Fruit fly (Drosophila melanogaster) whole organism, embryonic: ENCODE results near the gene Taf11.

Source experiments
- Abd-B ChIP-seq: fragments of 200-800 bp; sonication (Bioruptor generic); optimal IDR thresholded peaks from 2 replicates; lab custom pipeline; 2018; ENCODE audit warnings: missing biosample characterization, mild to moderate bottlenecking, missing genetic modification characterization, moderate library complexity
- Atf3 ChIP-seq: fragments of 200-800 bp; sonication (Bioruptor generic); optimal IDR thresholded peaks from 3 replicates; lab custom pipeline; 2016; ENCODE audit warnings: missing biosample characterization, missing genetic modification characterization
- CG10321 ChIP-seq: fragments of 200-800 bp; sonication (Bioruptor generic); IDR thresholded peaks from 2 replicates; pipeline ENCODE4 v1.3.6; 2022; ENCODE audit warnings: missing biosample characterization, missing genetic modification characterization
- CG14860 ChIP-seq: fragments of 200-800 bp; sonication (Bioruptor generic); IDR thresholded peaks from 3 replicates; pipeline ENCODE4 v1.3.6; 2022; ENCODE audit warnings: missing biosample characterization, missing genetic modification characterization; ENCODE audit not compliant: partially characterized antibody
- CG1603 ChIP-seq: fragments of 200-800 bp; sonication (Bioruptor generic); optimal IDR thresholded peaks from 2 replicates; lab custom pipeline; 2019; ENCODE audit warnings: missing biosample characterization, mild to moderate bottlenecking, missing genetic modification characterization, moderate library complexity
- CG1647 ChIP-seq: fragments of 200-800 bp; sonication (Bioruptor generic); optimal IDR thresholded peaks from 3 replicates; lab custom pipeline; 2016; ENCODE audit warnings: missing biosample characterization, missing genetic modification characterization
- CG16779 ChIP-seq: fragments of 200-800 bp; sonication (Bioruptor generic); IDR thresholded peaks from 2 replicates; pipeline ENCODE4 v1.3.6; 2022; ENCODE audit warnings: missing biosample characterization, missing genetic modification characterization
- CG1792 ChIP-seq: fragments of 200-800 bp; sonication (Bioruptor generic); optimal IDR thresholded peaks from 2 replicates; lab custom pipeline; 2016; ENCODE audit warnings: missing biosample characterization, missing genetic modification characterization
- CG18764 ChIP-seq: fragments of 200-800 bp; sonication (Bioruptor generic); optimal IDR thresholded peaks from 3 replicates; lab custom pipeline; 2016; ENCODE audit warnings: missing biosample characterization, missing genetic modification characterization
- CG2875 ChIP-seq: fragments of 200-800 bp; sonication (Bioruptor generic); optimal IDR thresholded peaks from 2 replicates; lab custom pipeline; 2017; ENCODE audit warnings: missing biosample characterization, mild to moderate bottlenecking, missing genetic modification characterization, missing genetic modification reagents
- CG30403 ChIP-seq: fragments of 200-800 bp; sonication (Bioruptor generic); optimal IDR thresholded peaks from 3 replicates; lab custom pipeline; 2016; ENCODE audit warnings: missing biosample characterization, missing genetic modification characterization
- CG31224 ChIP-seq: fragments of 200-800 bp; sonication (Bioruptor generic); IDR thresholded peaks from 2 replicates; pipeline ENCODE4 v1.3.6; 2022; ENCODE audit warnings: missing biosample characterization, missing genetic modification characterization
- CG34376 ChIP-seq: fragments of 200-800 bp; sonication (Bioruptor generic); optimal IDR thresholded peaks from 2 replicates; lab custom pipeline; 2018; ENCODE audit warnings: missing biosample characterization, mild to moderate bottlenecking, missing genetic modification characterization
- CG3838 ChIP-seq: fragments of 200-800 bp; sonication (Bioruptor generic); optimal IDR thresholded peaks from 3 replicates; lab custom pipeline; 2016; ENCODE audit warnings: missing biosample characterization, missing genetic modification characterization
- CG5245 ChIP-seq: fragments of 200-800 bp; sonication (Bioruptor generic); optimal IDR thresholded peaks from 3 replicates; lab custom pipeline; 2016; ENCODE audit warnings: missing biosample characterization, missing genetic modification characterization
- CG7357 ChIP-seq: fragments of 200-800 bp; sonication (Bioruptor generic); IDR thresholded peaks from 3 replicates; pipeline ENCODE4 v1.3.6; 2022; ENCODE audit warnings: missing biosample characterization, missing genetic modification characterization
- CG7786 ChIP-seq: fragments of 200-800 bp; sonication (Bioruptor generic); optimal IDR thresholded peaks from 2 replicates; lab custom pipeline; 2016; ENCODE audit warnings: missing biosample characterization, missing genetic modification characterization
- CG8388 ChIP-seq: fragments of 200-800 bp; sonication (Bioruptor generic); optimal IDR thresholded peaks from 2 replicates; lab custom pipeline; 2019; ENCODE audit warnings: missing biosample characterization, mild to moderate bottlenecking, missing genetic modification characterization, moderate library complexity
- CG8765 ChIP-seq: fragments of 200-800 bp; sonication (Bioruptor generic); IDR thresholded peaks from 2 replicates; pipeline ENCODE4 v1.3.6; 2022; ENCODE audit warnings: missing biosample characterization, missing genetic modification characterization
- CG9797 ChIP-seq: fragments of 200-800 bp; sonication (Bioruptor generic); optimal IDR thresholded peaks from 3 replicates; lab custom pipeline; 2018; ENCODE audit warnings: missing biosample characterization, mild to moderate bottlenecking, missing genetic modification characterization
- CrebB ChIP-seq: fragments of 200-800 bp; sonication (Bioruptor generic); optimal IDR thresholded peaks from 3 replicates; lab custom pipeline; 2018; ENCODE audit warnings: missing biosample characterization, mild to moderate bottlenecking, missing genetic modification characterization
- Dbx ChIP-seq: fragments of 200-800 bp; sonication (Bioruptor generic); IDR thresholded peaks from 3 replicates; pipeline ENCODE4 v1.3.6; 2022; ENCODE audit warnings: missing biosample characterization, missing genetic modification characterization
- Dek ChIP-seq: fragments of 200-800 bp; sonication (Bioruptor generic); optimal IDR thresholded peaks from 3 replicates; lab custom pipeline; 2019; ENCODE audit warnings: missing biosample characterization, mild to moderate bottlenecking, missing genetic modification characterization, moderate library complexity
- E2f2 ChIP-seq: fragments of 200-800 bp; sonication (Bioruptor generic); IDR thresholded peaks from 2 replicates; pipeline ENCODE4 v1.3.6; 2022; ENCODE audit warnings: missing biosample characterization, missing genetic modification characterization
- Gsc ChIP-seq: fragments of 200-800 bp; sonication (Bioruptor generic); IDR thresholded peaks from 2 replicates; pipeline ENCODE4 v1.3.6; 2022; ENCODE audit warnings: missing biosample characterization, missing genetic modification characterization
- Hand ChIP-seq: fragments of 200-800 bp; sonication (Bioruptor generic); optimal IDR thresholded peaks from 2 replicates; lab custom pipeline; 2017; ENCODE audit warnings: mild to moderate bottlenecking, missing biosample characterization, missing genetic modification reagents, missing genetic modification characterization
- Lpt ChIP-seq: fragments of >200 bp; optimal IDR thresholded peaks from 2 replicates; lab custom pipeline; 2018; ENCODE audit warnings: missing biosample characterization, missing genetic modification characterization
- Opbp ChIP-seq: fragments of 200-800 bp; sonication (Bioruptor generic); IDR thresholded peaks from 3 replicates; pipeline ENCODE4 v1.3.6; 2022; ENCODE audit warnings: missing biosample characterization, missing genetic modification characterization; ENCODE audit not compliant: partially characterized antibody
- Sox102F ChIP-seq: fragments of 200-800 bp; sonication (Bioruptor generic); optimal IDR thresholded peaks from 2 replicates; lab custom pipeline; 2018; ENCODE audit warnings: missing biosample characterization, mild to moderate bottlenecking, missing genetic modification characterization, moderate library complexity
- abd-A ChIP-seq: fragments of 200-800 bp; sonication (Bioruptor generic); optimal IDR thresholded peaks from 3 replicates; lab custom pipeline; 2019; ENCODE audit warnings: missing biosample characterization, mild to moderate bottlenecking, missing genetic modification characterization, moderate library complexity
- ara ChIP-seq: fragments of 200-800 bp; sonication (Bioruptor generic); IDR thresholded peaks from 2 replicates; pipeline ENCODE4 v1.3.6; 2022; ENCODE audit warnings: missing biosample characterization, missing genetic modification characterization
- ash1 ChIP-seq: fragments of 200-800 bp; sonication (Bioruptor generic); optimal IDR thresholded peaks from 2 replicates; lab custom pipeline; 2018; ENCODE audit warnings: missing biosample characterization, mild to moderate bottlenecking, missing genetic modification characterization
- bab2 ChIP-seq: fragments of 200-800 bp; sonication (Bioruptor generic); optimal IDR thresholded peaks from 2 replicates; lab custom pipeline; 2016; ENCODE audit warnings: missing biosample characterization, missing genetic modification characterization
- corto ChIP-seq: fragments of 200-800 bp; sonication (Bioruptor generic); optimal IDR thresholded peaks from 2 replicates; lab custom pipeline; 2016; ENCODE audit warnings: missing biosample characterization, mild to moderate bottlenecking, missing genetic modification characterization, moderate library complexity
- croc ChIP-seq: fragments of 200-800 bp; sonication (Bioruptor generic); conservative IDR thresholded peaks from 3 replicates; pipeline ENCODE4 v1.3.6; 2022; ENCODE audit warnings: missing biosample characterization, missing genetic modification characterization
- dpn ChIP-seq, 2 experiments: fragments of 200-800 bp; sonication (Bioruptor generic); optimal IDR thresholded peaks; 3 replicates each; lab custom pipeline; 2016; ENCODE audit warnings: missing biosample characterization in 2 of 2, missing genetic modification characterization in 2 of 2
- eve ChIP-seq, 2 experiments: fragments of >200 bp; optimal IDR thresholded peaks; 2 replicates each; lab custom pipeline; 2017; ENCODE audit warnings: missing biosample characterization in 2 of 2, missing genetic modification characterization in 2 of 2
- gro ChIP-seq: fragments of 200-800 bp; sonication (Bioruptor generic); optimal IDR thresholded peaks from 2 replicates; lab custom pipeline; 2016; ENCODE audit warnings: missing biosample characterization, missing genetic modification characterization
- hbn ChIP-seq: fragments of 200-800 bp; sonication (Bioruptor generic); IDR thresholded peaks from 2 replicates; pipeline ENCODE4 v1.3.6; 2022; ENCODE audit warnings: missing biosample characterization, missing genetic modification characterization; ENCODE audit not compliant: partially characterized antibody
- insv ChIP-seq, 2 experiments: fragments of 200-800 bp; sonication (Bioruptor generic); optimal IDR thresholded peaks; 3 replicates each; lab custom pipeline; 2016 to 2018; ENCODE audit warnings: missing biosample characterization in 2 of 2, missing genetic modification characterization in 2 of 2
- knrl ChIP-seq: fragments of 200-800 bp; sonication (Bioruptor generic); IDR thresholded peaks from 3 replicates; pipeline ENCODE4 v1.3.6; 2022; ENCODE audit warnings: missing biosample characterization, missing genetic modification characterization; ENCODE audit not compliant: partially characterized antibody
- lola ChIP-seq, 3 experiments: fragments of >200 bp in 2 of 3; fragments of 200-800 bp in 1 of 3; sonication (Bioruptor generic) in 1 of 3; optimal IDR thresholded peaks; 2 replicates each; lab custom pipeline; 2017 to 2019; ENCODE audit warnings: missing biosample characterization in 3 of 3, missing genetic modification characterization in 3 of 3, mild to moderate bottlenecking in 1 of 3, moderate library complexity in 1 of 3
- maf-S ChIP-seq: fragments of 200-800 bp; sonication (Bioruptor generic); optimal IDR thresholded peaks from 2 replicates; lab custom pipeline; 2016; ENCODE audit warnings: missing biosample characterization, missing genetic modification characterization
- psq ChIP-seq: fragments of 200-800 bp; sonication (Bioruptor generic); optimal IDR thresholded peaks from 2 replicates; lab custom pipeline; 2017; ENCODE audit warnings: missing biosample characterization, missing genetic modification characterization
- row ChIP-seq: fragments of 200-800 bp; sonication (Bioruptor generic); IDR thresholded peaks from 3 replicates; pipeline ENCODE4 v1.3.6; 2022; ENCODE audit warnings: missing biosample characterization, missing genetic modification characterization
- sisA ChIP-seq: fragments of 200-800 bp; sonication (Bioruptor generic); IDR thresholded peaks from 2 replicates; pipeline ENCODE4 v1.3.6; 2022; ENCODE audit warnings: missing biosample characterization, missing genetic modification characterization
- ssp ChIP-seq: fragments of 200-800 bp; sonication (Bioruptor generic); IDR thresholded peaks from 2 replicates; pipeline ENCODE4 v1.3.6; 2022; ENCODE audit warnings: missing biosample characterization, missing genetic modification characterization
- stwl ChIP-seq: fragments of 200-800 bp; sonication (Bioruptor generic); optimal IDR thresholded peaks from 3 replicates; lab custom pipeline; 2018; ENCODE audit warnings: missing biosample characterization, mild to moderate bottlenecking, missing genetic modification characterization, moderate library complexity
- usp ChIP-seq: fragments of >200 bp; optimal IDR thresholded peaks from 2 replicates; lab custom pipeline; 2017; ENCODE audit warnings: missing biosample characterization, missing genetic modification characterization
- vfl ChIP-seq: fragments of 200-800 bp; sonication (Bioruptor generic); optimal IDR thresholded peaks from 2 replicates; lab custom pipeline; 2016; ENCODE audit warnings: missing biosample characterization, missing genetic modification characterization
- wdn ChIP-seq: fragments of 200-800 bp; sonication (Bioruptor generic); IDR thresholded peaks from 2 replicates; pipeline ENCODE4 v1.3.6; 2022; ENCODE audit warnings: missing biosample characterization, missing genetic modification characterization

Taf11 gene

dm6 chr2L:9774980-9775628 lies 12.0 kb upstream of the Taf11 start, which contains the start of the genes ppk11 and ppk16 (continued):
- no peak for TF ChIP-seq abd-A (tag; lab: Kevin White, UChicago)
- TF ChIP-seq CG18764 (GFP tag; lab: Kevin White, UChicago) = peak; percentile 48
- TF ChIP-seq CG2875 (GFP tag; lab: Kevin White, UChicago) = peak; percentile 47
- no peak for TF ChIP-seq ssp (GFP tag; lab: Robert Waterston, UW)
- TF ChIP-seq CG31224 (GFP tag; lab: Robert Waterston, UW) = 0 out of 2 replicates have a peak, but pooled peaks have one; percentile 5
- TF ChIP-seq hbn = no peak
- TF ChIP-seq CG1647 (GFP tag; lab: Kevin White, UChicago) = no peak
- TF ChIP-seq CG14860 (GFP tag; lab: Robert Waterston, UW) = no peak
- no peak for TF ChIP-seq Atf3 (GFP tag; lab: Kevin White, UChicago)
- TF ChIP-seq CG9797 (GFP tag; lab: Kevin White, UChicago) = no peak
- TF ChIP-seq CG34376 (GFP tag; lab: Kevin White, UChicago) = no peak
- no peak for TF ChIP-seq corto (GFP tag; lab: Kevin White, UChicago)
- TF ChIP-seq E2f2 = 0 out of 2 replicates have a peak, but pooled peaks have one; percentile 20
- TF ChIP-seq row (GFP tag; lab: Robert Waterston, UW) = no peak
- no peak for TF ChIP-seq usp
- TF ChIP-seq maf-S = peak; percentile 2
- TF ChIP-seq eve (GFP tag; optimal IDR thresholded peaks at IDR 0.05; lab: Kevin White, UChicago) = no peak
- TF ChIP-seq CG30403 (GFP tag; lab: Kevin White, UChicago) = no peak
- TF ChIP-seq CG5245 = peak; percentile 24
- TF ChIP-seq CG10321 (GFP tag; lab: Robert Waterston, UW) = no peak
- no peak for TF ChIP-seq CG7786 (GFP tag; lab: Kevin White, UChicago)
- peak; percentile 63 for TF ChIP-seq bab2
- TF ChIP-seq CG1603 (tag; lab: Kevin White, UChicago) = no peak
- TF ChIP-seq Dek = no peak
- TF ChIP-seq stwl (tag; lab: Kevin White, UChicago) = no peak
- TF ChIP-seq Gsc (GFP tag; lab: Robert Waterston, UW) = no peak
- peak; percentile 37 for TF ChIP-seq CG1792 (GFP tag; lab: Kevin White, UChicago)
- TF ChIP-seq psq (GFP tag; lab: Kevin White, UChicago) = no peak
- no peak for TF ChIP-seq CG3838 (GFP tag; lab: Kevin White, UChicago)
- no peak for TF ChIP-seq Dbx (GFP tag; lab: Robert Waterston, UW)
- no peak for TF ChIP-seq knrl (GFP tag; lab: Robert Waterston, UW)
- no peak for TF ChIP-seq Abd-B (GFP tag; lab: Kevin White, UChicago)
- peak in 1 of 2 experiments; percentile 38 for TF ChIP-seq dpn (GFP tag; optimal IDR thresholded peaks at IDR 0.05; lab: Kevin White, UChicago)
- no peak for TF ChIP-seq ash1 (GFP tag; lab: Kevin White, UChicago)
- TF ChIP-seq ara (GFP tag; lab: Robert Waterston, UW) = 0 out of 2 replicates have a peak, but pooled peaks have one; percentile 39
- TF ChIP-seq croc = no peak
- no peak for TF ChIP-seq lola (GFP tag; optimal IDR thresholded peaks at IDR 0.05; lab: Kevin White, UChicago)
- no peak for TF ChIP-seq CrebB
- TF ChIP-seq sisA (GFP tag; lab: Robert Waterston, UW) = no peak
- no peak for TF ChIP-seq insv (GFP tag; optimal IDR thresholded peaks at IDR 0.05; lab: Kevin White, UChicago)
- no peak for TF ChIP-seq Lpt (GFP tag; lab: Kevin White, UChicago)
- no peak for TF ChIP-seq Opbp (GFP tag; lab: Robert Waterston, UW)
- no peak for TF ChIP-seq Sox102F (GFP tag; lab: Kevin White, UChicago)
- TF ChIP-seq vfl (GFP tag; lab: Kevin White, UChicago) = no peak
- no peak for TF ChIP-seq CG8765
- no peak for TF ChIP-seq CG16779
- no peak for TF ChIP-seq CG7357 (GFP tag; lab: Robert Waterston, UW)
- no peak for TF ChIP-seq wdn
- TF ChIP-seq gro (GFP tag; lab: Kevin White, UChicago) = no peak
- no peak for TF ChIP-seq CG8388
- no peak for TF ChIP-seq Hand (GFP tag; lab: Kevin White, UChicago)
